Worm (Caenorhabditis elegans): Measurements from ENCODE around the gene B0280.17.

DNA sequence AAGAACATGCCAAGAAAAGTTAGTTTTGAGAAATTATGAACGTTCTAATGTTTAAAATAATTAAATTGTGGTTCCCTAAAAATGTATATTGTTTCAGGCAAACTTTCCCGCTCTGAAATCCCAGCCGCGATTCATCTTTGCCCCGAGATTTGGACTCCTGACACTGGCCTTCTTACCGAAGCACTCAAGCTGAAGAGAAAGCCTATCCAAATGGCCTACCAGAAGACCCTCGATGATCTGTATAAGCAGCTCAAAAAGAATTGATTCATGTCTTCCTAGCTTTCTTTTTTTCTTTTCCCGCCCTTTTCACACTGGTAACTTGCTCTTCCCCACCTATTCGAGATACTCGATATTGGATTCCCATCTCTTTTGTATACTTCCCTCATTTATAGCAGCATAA is 34.2 kb upstream of the B0280.17 start:
- TF ChIP-seq ceh-45 (GFP tag; IDR thresholded peaks at IDR 0.05): no peak
- TF ChIP-seq nhr-11 (tag; optimal IDR thresholded peaks at IDR 0.05): no peak
- TF ChIP-seq pha-2 (tag; optimal IDR thresholded peaks at IDR 0.05): no peak
- no peak for TF ChIP-seq syd-9 (tag; optimal IDR thresholded peaks at IDR 0.05)
- TF ChIP-seq ceh-9 (tag; optimal IDR thresholded peaks at IDR 0.05): no peak
- no peak for TF ChIP-seq zip-5 (tag; optimal IDR thresholded peaks at IDR 0.05)
- no peak for TF ChIP-seq ama-1 (optimal IDR thresholded peaks at IDR 0.05)
- no peak for TF ChIP-seq C38D4.7 (GFP tag; optimal IDR thresholded peaks at IDR 0.05)
- no peak for TF ChIP-seq sox-4 (tag; optimal IDR thresholded peaks at IDR 0.05)
- TF ChIP-seq lin-11 (tag; optimal IDR thresholded peaks at IDR 0.05): no peak
- TF ChIP-seq pqm-1 (tag; optimal IDR thresholded peaks at IDR 0.05): no peak
- no peak for TF ChIP-seq fkh-10 (GFP tag; optimal IDR thresholded peaks at IDR 0.05)
- no peak for TF ChIP-seq K09A11.1 (tag; optimal IDR thresholded peaks at IDR 0.05; ENCODE audit: insufficient read depth)
